Worm (Caenorhabditis elegans) whole organism, mixed stage, embryonic: ENCODE data around the gene C07G1.6.

Experiments
- ces-1 ChIP-seq: fragments of 150-350 bp; optimal IDR thresholded peaks from 2 replicates; lab custom pipeline; 2014; ENCODE audit warnings: missing biosample characterization, missing genetic modification reagents, missing genetic modification characterization
- flh-1 ChIP-seq: fragments of 200-800 bp; sonication (Bioruptor generic); optimal IDR thresholded peaks from 2 replicates; lab custom pipeline; 2018; ENCODE audit warnings: mild to moderate bottlenecking, missing genetic modification characterization, moderate library complexity, missing compliant biosample characterization
- nhr-12 ChIP-seq: fragments of 150-350 bp; optimal IDR thresholded peaks from 2 replicates; lab custom pipeline; 2014; ENCODE audit warnings: missing biosample characterization, missing genetic modification characterization
- nhr-2 ChIP-seq: fragments of 150-350 bp; optimal IDR thresholded peaks from 2 replicates; lab custom pipeline; 2014; ENCODE audit warnings: missing biosample characterization, missing genetic modification characterization
- nhr-28 ChIP-seq: fragments of 150-350 bp; optimal IDR thresholded peaks from 2 replicates; lab custom pipeline; 2014; ENCODE audit warnings: missing biosample characterization, missing genetic modification characterization
- nhr-76 ChIP-seq: sonication (generic microtip); optimal IDR thresholded peaks from 2 replicates; lab custom pipeline; 2017; ENCODE audit warnings: missing biosample characterization, missing genetic modification characterization
- pha-4 ChIP-seq: fragments of 150-350 bp; optimal IDR thresholded peaks from 2 replicates; lab custom pipeline; 2018; ENCODE audit warnings: missing biosample characterization, missing genetic modification reagents, missing genetic modification characterization
- snpc-4 ChIP-seq: fragments of 150-350 bp; optimal IDR thresholded peaks from 2 replicates; lab custom pipeline; 2014; ENCODE audit warnings: missing biosample characterization, missing genetic modification characterization
- unc-62 ChIP-seq: fragments of 150-350 bp; optimal IDR thresholded peaks from 2 replicates; lab custom pipeline; 2014; ENCODE audit warnings: missing biosample characterization, missing genetic modification reagents, missing genetic modification characterization
- zip-8 ChIP-seq: fragments of 150-350 bp; optimal IDR thresholded peaks from 2 replicates; lab custom pipeline; 2014; ENCODE audit warnings: missing biosample characterization, missing genetic modification characterization

DNA sequence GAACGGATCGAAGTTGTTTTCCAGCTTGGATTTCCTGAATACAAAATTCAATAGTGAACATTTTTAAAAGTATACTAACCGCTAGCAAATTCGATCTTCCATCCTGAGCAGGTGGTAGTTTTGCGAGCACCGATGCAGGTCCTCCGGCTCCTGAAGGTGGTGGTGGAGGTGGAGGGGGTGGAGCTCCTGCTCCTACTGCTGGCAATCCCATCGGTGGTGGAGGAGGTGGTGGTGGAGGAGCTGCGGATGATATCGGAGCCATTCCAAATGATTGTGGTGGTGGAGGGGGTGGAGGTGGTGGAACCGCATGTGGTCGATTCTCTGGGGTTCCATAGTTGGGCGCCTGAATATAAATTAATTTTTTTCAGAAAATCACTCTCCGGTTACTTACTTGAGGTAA, 20.5 kb downstream of the C07G1.6 start:
- TF ChIP-seq unc-62 (GFP tag; lab: Kevin White, UChicago) = no peak
- no peak for TF ChIP-seq pha-4 (tag; lab: Kevin White, UChicago)
- TF ChIP-seq nhr-76 (tag; lab: Kevin White, UChicago) = no peak
- no peak for TF ChIP-seq flh-1 (GFP tag; lab: Kevin White, UChicago)
- no peak for TF ChIP-seq ces-1 (GFP tag; lab: Kevin White, UChicago)
- no peak for TF ChIP-seq snpc-4
- no peak for TF ChIP-seq zip-8 (tag; lab: Kevin White, UChicago)
- no peak for TF ChIP-seq nhr-12 (tag; lab: Kevin White, UChicago)
- no peak for TF ChIP-seq nhr-2 (tag; lab: Kevin White, UChicago)
- TF ChIP-seq nhr-28 (tag; lab: Kevin White, UChicago) = no peak
